Fruit fly (Drosophila melanogaster) Kc167 (cell line): ENCODE measurements around the gene PTPMT1.

Source experiments
- Myc ChIP-seq: fragments of >200 bp; optimal IDR thresholded peaks from 2 replicates; lab custom pipeline; 2017; ENCODE audit warnings: missing external identifiers
- Sin3A ChIP-seq: fragments of >200 bp; optimal IDR thresholded peaks from 2 replicates; lab custom pipeline; 2018; ENCODE audit warnings: missing external identifiers
- h ChIP-seq: fragments of >200 bp; optimal IDR thresholded peaks from 3 replicates; lab custom pipeline; 2018; ENCODE audit warnings: missing external identifiers
- insv ChIP-seq: fragments of >200 bp; optimal IDR thresholded peaks from 3 replicates; lab custom pipeline; 2018; ENCODE audit warnings: missing external identifiers
- psq ChIP-seq: fragments of >200 bp; optimal IDR thresholded peaks from 2 replicates; lab custom pipeline; 2017; ENCODE audit warnings: missing external identifiers
- ttk ChIP-seq: sonication (Bioruptor generic); optimal IDR thresholded peaks from 2 replicates; lab custom pipeline; 2017; ENCODE audit warnings: missing external identifiers

PTPMT1 gene

DNA sequence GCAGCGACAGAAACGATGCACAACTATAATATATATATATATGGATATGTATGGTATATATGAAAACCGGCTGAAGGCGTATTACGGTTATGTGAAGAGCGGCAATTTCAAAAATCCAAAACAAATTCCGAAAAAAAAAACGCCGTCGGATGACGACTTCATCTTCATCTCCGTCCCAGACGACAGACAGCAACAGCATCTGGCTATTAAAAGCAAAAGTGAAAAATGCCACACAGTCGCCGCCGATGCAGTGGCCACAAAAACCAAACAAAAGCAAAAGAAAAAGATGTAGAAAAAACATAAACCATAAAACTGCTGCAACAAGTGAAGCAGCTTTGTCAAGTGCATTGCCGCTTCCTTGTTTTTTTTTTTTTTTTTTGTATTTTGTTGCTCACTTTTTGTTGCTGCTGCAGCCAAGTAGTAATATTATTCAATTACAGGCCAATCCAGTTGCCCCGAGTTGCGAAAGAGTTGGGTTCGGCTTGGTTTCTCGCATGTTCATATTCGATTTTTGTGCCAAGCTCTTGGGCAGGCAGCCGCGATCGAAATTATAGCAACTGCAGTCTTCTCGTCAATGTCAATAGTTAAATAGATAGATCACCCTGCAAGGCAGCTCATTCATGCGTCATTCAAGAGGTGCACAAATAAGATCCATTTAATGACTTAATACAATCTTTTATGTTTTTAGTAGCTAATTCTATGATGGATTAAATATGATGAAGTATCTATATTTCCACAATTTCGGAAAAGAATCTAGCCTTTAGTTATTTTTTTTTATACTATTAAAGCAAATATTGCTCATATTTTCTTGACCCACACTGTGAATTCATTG, 23.4 kb upstream of the PTPMT1 start:
- TF ChIP-seq Myc (no peak), psq (no peak), ttk (lab: Kevin White, UChicago) (no peak), insv (no peak), Sin3A (lab: Kevin White, UChicago) (no peak), h (lab: Kevin White, UChicago) (no peak)

DNA sequence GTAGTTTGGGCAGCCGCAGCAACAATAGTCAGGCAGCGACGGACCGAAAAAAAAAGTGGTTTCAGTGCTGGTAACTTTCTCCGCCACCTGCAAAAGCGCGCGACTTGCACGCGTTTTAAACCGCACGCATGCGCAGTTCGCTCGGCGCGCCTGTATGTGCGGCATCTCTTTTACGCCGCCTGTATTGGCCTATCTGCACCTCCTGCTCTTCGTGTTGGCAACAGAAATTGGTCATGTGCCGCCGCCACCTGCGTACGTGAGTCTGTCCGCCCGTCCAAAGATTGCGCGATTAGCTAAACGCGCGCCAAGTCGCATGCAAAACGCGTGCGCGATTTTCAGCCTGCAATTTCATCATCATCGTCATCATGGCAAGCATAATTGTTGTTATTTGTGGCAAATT, 22.5 kb upstream of the PTPMT1 start:
- TF ChIP-seq Sin3A (lab: Kevin White, UChicago) (no peak), insv (no peak), psq (no peak), ttk (lab: Kevin White, UChicago) (no peak), Myc (no peak), h (lab: Kevin White, UChicago) (no peak)

DNA sequence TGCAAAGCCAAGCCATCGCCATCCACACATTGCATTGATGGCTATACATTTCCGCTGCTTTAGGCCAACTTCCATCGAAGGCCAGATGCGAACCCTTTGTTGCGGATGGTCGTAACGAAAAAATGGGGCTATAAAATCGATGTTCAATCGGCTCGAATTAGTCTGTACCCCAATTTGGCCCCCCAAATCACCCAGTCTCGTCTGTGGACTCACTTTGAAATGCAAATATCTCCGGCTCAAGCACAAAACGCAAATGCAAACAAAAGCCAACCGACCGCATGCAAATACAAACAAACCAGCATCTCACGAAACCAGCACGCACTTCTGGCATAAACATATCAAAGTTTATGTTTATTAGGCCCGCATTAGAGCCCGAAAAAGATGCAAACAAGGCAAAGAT, 21.8 kb upstream of the PTPMT1 start:
- TF ChIP-seq insv (no peak), Myc (no peak), psq (no peak), ttk (lab: Kevin White, UChicago) (no peak), Sin3A (lab: Kevin White, UChicago) (no peak)

DNA sequence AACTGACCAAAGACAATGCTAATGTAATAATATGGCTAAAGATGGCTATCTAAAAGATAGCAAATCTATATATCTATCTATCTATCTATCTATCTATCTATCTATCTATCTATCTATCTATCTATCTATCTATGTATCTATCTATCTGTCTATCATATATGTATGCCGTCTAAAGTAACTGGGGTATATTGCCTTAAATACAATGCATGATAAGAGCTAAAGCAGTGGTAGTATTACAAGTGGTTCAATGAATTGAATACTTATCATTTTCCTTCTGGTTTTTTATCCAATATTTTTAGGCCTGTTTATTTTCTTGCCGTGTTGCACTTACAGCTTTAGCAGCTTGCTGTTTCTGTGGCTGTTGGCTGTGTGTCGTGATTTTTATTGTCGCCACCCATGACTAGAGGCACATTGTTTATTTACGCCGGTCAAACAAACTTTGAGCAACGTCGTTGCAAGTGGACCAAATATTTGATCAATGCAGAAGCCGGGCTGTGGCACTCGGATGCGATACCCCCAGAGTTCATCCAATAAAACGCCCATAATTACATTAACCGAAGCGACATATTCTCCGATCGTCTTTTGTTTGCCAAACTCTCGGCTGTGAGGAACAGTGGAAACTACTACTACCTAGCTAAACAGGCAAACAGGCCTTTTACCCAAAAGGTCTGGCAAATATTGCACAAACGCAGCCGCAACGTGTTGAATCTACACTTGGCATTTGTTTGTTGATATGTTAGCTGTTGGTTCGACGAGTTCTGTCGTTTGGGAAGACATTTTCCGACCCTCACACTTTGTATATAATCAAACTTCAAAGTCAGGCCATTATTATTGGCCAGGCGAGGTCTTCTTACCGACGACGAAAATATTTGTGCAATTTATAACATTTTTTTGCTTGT, 20.2 kb upstream of the PTPMT1 start:
- TF ChIP-seq Sin3A (lab: Kevin White, UChicago) (no peak), ttk (lab: Kevin White, UChicago) (no peak), h (lab: Kevin White, UChicago) (no peak), psq (no peak), insv (no peak), Myc (no peak)

DNA sequence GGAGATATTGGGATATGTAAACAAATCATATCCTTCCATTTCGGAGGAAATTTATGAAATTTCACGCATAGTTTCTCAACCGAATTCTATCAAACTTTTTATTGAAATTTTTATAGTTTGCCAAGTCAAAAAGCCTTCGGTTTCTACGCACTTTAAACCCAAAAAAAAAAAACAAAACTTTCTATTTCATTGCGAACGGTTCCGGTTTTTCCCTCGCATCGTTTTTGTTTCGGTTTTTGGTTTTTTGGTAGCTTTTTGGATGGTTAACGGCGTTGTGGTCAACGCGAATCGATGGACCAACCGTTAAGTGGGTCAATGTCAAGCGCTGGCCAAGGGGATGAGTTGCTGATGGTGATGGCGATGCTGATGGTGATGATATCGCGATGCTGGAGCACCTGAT, 17.2 kb upstream of the PTPMT1 start:
- no peak for TF ChIP-seq insv
- no peak for TF ChIP-seq psq

DNA sequence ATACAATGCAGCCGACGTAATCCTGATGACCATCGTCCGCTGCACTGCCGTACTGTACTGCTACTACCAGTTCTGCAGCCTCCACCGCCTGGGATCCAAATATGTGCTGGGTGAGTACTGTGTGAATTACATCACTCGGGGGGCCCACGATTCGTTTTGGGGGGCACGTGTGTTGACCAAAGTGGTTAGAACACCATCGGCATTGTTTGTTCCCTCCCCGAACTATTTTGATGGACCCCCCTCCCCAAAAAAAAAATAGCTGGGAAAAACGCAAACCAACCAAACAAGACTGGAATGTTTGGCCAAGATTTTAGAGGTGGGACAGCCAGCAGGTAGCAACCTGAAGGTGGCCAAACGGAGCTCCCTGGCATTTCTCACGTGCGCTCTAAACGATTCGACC, 10.7 kb upstream of the PTPMT1 start:
- TF ChIP-seq h (lab: Kevin White, UChicago) (no peak), insv (no peak), Sin3A (lab: Kevin White, UChicago) (no peak), Myc (no peak), ttk (lab: Kevin White, UChicago) (no peak), psq (no peak)

DNA sequence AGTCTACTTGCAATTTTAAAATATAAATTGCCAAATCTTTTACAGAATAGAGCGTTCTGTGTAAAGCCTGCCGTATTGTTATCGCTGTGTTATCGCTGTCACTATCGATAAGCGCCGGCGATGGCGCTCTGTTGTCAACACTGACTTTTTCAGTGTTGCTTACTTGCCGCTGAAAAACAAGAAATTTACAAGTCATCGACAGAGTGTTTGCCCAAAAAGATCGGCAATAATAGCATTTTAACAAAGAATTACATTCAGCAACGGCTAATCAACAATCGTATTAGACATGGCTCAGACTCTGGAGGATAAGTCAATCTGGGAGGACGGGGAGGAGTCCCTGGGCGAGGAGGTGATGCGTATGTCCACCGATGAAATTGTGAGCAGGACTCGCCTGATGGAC, 5.4 kb upstream of the PTPMT1 start, which contains the start of the genes RanBP3 and Rpt5:
Gene RanBP3, minus strand, starts transcription at position 107 of the 400 bp plus-strand sequence.
Gene Rpt5, plus strand, starts transcription at position 149 of the 400 bp plus-strand sequence.
- no peak for TF ChIP-seq Myc
- TF ChIP-seq h (lab: Kevin White, UChicago): no peak
- no peak for TF ChIP-seq insv
- TF ChIP-seq ttk (lab: Kevin White, UChicago): no peak
- TF ChIP-seq psq: no peak
- TF ChIP-seq Sin3A (lab: Kevin White, UChicago): no peak

DNA sequence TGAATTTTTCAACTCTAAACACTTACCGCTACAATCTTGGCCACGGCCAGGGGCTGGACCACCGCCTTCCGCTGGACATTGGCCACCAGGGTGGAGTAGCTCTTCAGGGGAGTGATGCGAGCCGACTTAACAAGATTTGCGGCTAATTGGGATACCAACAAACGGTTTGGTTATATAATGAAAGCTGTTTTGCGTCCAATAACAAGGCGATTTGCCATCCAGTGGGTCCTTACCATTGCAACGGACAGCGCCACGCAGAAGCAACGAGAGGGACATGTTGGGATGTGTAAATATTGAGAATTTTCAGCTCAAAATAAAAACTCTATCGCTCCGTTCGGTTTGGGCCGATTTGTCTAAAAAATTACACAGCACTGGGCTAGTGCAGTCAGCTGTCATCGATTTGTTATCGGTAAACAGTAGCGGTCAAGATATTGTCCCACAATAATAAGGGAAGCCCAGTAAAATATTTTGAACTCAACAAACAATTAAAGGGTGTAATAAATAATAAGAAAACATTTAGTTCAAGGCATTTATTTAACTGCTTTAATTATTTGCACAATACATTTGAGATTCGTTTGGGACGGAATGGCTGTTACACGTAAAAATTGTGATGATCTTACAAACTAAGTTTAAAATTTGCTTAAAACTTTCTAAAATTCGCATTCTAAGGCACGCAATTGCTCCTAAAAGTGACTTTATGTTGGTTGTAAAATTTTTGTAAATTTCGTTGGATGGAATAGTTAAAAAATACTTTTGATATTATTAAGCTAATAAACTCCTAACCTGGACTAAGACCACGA, 2.3 kb downstream of the PTPMT1 start, which contains the start of gene SdhD:
Gene SdhD, minus strand, starts transcription at position 382 of the 800 bp plus-strand sequence.
- TF ChIP-seq insv (no peak), psq (no peak), Myc (no peak), ttk (lab: Kevin White, UChicago) (no peak), Sin3A (lab: Kevin White, UChicago) (no peak), h (lab: Kevin White, UChicago) (no peak)

DNA sequence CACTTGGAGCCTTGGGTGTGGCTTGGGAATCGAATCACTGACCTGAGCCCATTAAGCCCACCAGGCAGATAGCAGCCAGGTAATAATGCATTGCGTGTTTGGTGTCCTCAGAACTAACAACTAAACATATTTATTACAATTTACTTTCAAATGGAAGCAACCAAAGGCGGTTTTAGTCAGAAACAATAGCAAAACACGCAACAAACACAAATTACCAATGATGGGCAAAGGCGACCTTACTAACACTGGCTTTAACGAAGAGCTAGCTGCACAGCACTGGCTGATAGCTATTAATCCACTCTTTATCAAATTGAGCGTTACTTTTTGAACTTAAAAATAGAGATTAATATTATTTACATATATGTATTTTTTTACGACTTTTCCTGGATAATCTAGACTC, 4.9 kb downstream of the PTPMT1 start, which contains the start of gene udt:
Gene udt, minus strand, starts transcription at position 249 of the 400 bp plus-strand sequence.
- TF ChIP-seq insv: no peak

DNA sequence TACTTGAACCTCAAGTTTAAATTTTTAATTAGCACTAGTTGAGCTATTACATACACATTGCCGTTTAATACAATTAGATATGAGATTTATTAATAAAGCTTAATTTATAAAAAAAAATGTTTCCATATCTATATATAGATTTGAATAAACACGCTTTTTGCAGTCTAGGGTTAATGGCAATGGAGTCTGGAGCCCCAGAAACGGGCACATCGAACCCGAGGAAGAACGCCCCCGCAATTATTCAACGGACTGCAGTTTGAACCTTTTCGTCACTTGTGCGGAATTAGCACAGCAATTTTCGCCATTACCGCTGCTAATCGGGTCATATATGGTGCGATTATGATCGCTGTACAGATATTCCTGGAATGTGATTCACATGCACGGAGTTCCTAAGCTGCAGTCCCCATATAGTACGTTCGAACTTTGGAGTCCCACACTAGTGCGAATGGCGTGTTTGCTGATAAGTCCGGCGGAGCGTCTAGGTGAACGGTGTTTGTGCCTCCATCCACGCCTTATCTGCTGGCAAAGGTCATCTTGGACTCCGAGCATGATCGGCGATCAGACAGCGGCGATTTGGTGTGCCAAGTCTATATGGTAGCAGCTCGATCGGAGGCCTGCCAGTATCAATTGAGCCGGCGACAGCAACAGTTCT, 5.6 kb downstream of the PTPMT1 start, which contains the start of gene Lsd-1:
Gene Lsd-1, plus strand, starts transcription at position 236 of the 652 bp plus-strand sequence.
- no peak for TF ChIP-seq Sin3A (lab: Kevin White, UChicago)
- no peak for TF ChIP-seq h (lab: Kevin White, UChicago)
- no peak for TF ChIP-seq psq
- TF ChIP-seq insv: no peak
- no peak for TF ChIP-seq ttk (lab: Kevin White, UChicago)
- TF ChIP-seq Myc: no peak

DNA sequence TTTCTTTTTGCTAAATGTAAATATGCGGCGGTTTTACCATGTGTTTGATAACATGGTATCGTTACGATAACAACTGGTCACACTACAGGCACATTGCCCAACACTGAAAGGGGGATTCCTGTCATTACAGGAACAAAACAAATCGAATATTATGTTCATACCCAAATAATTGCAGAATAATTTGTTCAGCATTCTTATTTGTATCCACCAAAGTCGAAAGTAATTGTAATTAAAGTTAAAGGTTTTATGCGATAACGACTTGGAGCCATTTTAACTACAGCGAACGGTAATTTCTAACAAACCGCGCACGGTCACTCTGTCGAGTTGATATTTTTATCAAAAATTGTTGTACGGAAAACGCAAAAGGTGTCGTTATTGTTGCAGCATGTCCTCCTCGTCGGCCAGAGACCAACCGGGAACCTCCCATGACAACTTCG, 9.3 kb downstream of the PTPMT1 start, which contains the start of the genes CG10214 and CG10375:
Gene CG10214, minus strand, starts transcription at position 72 of the 437 bp plus-strand sequence.
Gene CG10375, plus strand, starts transcription at position 296 of the 437 bp plus-strand sequence.
- TF ChIP-seq insv: no peak
- no peak for TF ChIP-seq Myc
- TF ChIP-seq psq: no peak
- no peak for TF ChIP-seq h (lab: Kevin White, UChicago)
- no peak for TF ChIP-seq ttk (lab: Kevin White, UChicago)
- TF ChIP-seq Sin3A (lab: Kevin White, UChicago): no peak
